Fruit fly (Drosophila melanogaster) whole organism, embryonic: ENCODE results near the gene Gdi.

ENCODE experiments used
- ATbp ChIP-seq: fragments of 200-800 bp; sonication (Bioruptor generic); optimal IDR thresholded peaks from 2 replicates; lab custom pipeline; 2017; ENCODE audit warnings: missing biosample characterization, mild to moderate bottlenecking, missing genetic modification characterization, missing genetic modification reagents
- BEAF-32 ChIP-seq: fragments of 200-800 bp; sonication (Bioruptor generic); optimal IDR thresholded peaks from 3 replicates; lab custom pipeline; 2017; ENCODE audit warnings: missing biosample characterization, missing genetic modification characterization, mild to moderate bottlenecking, moderate library complexity, missing genetic modification reagents
- CG10209 ChIP-seq: fragments of 200-800 bp; sonication (Bioruptor generic); optimal IDR thresholded peaks from 3 replicates; lab custom pipeline; 2017; ENCODE audit warnings: missing biosample characterization, mild to moderate bottlenecking, missing genetic modification characterization, missing genetic modification reagents
- CG10366 ChIP-seq: fragments of 200-800 bp; sonication (Bioruptor generic); IDR thresholded peaks from 2 replicates; pipeline ENCODE4 v1.3.6; 2022; ENCODE audit warnings: missing biosample characterization, missing genetic modification characterization
- CG11695 ChIP-seq: fragments of 200-800 bp; sonication (Bioruptor generic); IDR thresholded peaks from 3 replicates; pipeline ENCODE4 v1.3.6; 2022; ENCODE audit warnings: missing biosample characterization, missing genetic modification characterization
- CG12104 ChIP-seq: fragments of 200-800 bp; sonication (Bioruptor generic); optimal IDR thresholded peaks from 3 replicates; lab custom pipeline; 2016; ENCODE audit warnings: missing biosample characterization, missing genetic modification characterization
- CG12744 ChIP-seq: fragments of 200-800 bp; sonication (Bioruptor generic); optimal IDR thresholded peaks from 2 replicates; lab custom pipeline; 2016; ENCODE audit warnings: missing biosample characterization, missing genetic modification characterization
- CG1529 ChIP-seq: fragments of 200-800 bp; sonication (Bioruptor generic); optimal IDR thresholded peaks from 3 replicates; lab custom pipeline; 2018; ENCODE audit warnings: missing biosample characterization, missing genetic modification characterization
- CG17186 ChIP-seq: fragments of 200-800 bp; sonication (Bioruptor generic); optimal IDR thresholded peaks from 3 replicates; lab custom pipeline; 2017; ENCODE audit warnings: missing biosample characterization, missing genetic modification reagents, missing genetic modification characterization
- CG17568 ChIP-seq: fragments of 200-800 bp; sonication (Bioruptor generic); optimal IDR thresholded peaks from 2 replicates; lab custom pipeline; 2018; ENCODE audit warnings: missing biosample characterization, mild to moderate bottlenecking, missing genetic modification characterization, moderate library complexity
- CG18599 ChIP-seq: fragments of 200-800 bp; sonication (Bioruptor generic); optimal IDR thresholded peaks from 3 replicates; lab custom pipeline; 2017; ENCODE audit warnings: missing biosample characterization, missing genetic modification characterization, mild to moderate bottlenecking, moderate library complexity, missing genetic modification reagents
- CG2202 ChIP-seq: fragments of 200-800 bp; sonication (Bioruptor generic); optimal IDR thresholded peaks from 2 replicates; lab custom pipeline; 2018; ENCODE audit warnings: missing biosample characterization, mild to moderate bottlenecking, missing genetic modification characterization
- CG30020 ChIP-seq: fragments of 200-800 bp; optimal IDR thresholded peaks from 2 replicates; lab custom pipeline; 2019; ENCODE audit warnings: missing biosample characterization, mild to moderate bottlenecking, missing genetic modification characterization, moderate library complexity
- CG33557 ChIP-seq: fragments of 200-800 bp; sonication (Bioruptor generic); optimal IDR thresholded peaks from 2 replicates; lab custom pipeline; 2019; ENCODE audit warnings: missing biosample characterization, mild to moderate bottlenecking, missing genetic modification characterization, moderate library complexity
- CG4328 ChIP-seq: fragments of 200-800 bp; sonication (Bioruptor generic); optimal IDR thresholded peaks from 3 replicates; lab custom pipeline; 2017; ENCODE audit warnings: missing biosample characterization, missing genetic modification reagents, missing genetic modification characterization
- CG4617 ChIP-seq: fragments of 200-800 bp; sonication (Bioruptor generic); optimal IDR thresholded peaks from 3 replicates; lab custom pipeline; 2016; ENCODE audit warnings: missing biosample characterization, missing genetic modification characterization, borderline replicate concordance
- CG4707 ChIP-seq: fragments of 200-800 bp; sonication (Bioruptor generic); optimal IDR thresholded peaks from 2 replicates; lab custom pipeline; 2018; ENCODE audit warnings: missing biosample characterization, mild to moderate bottlenecking, missing genetic modification characterization, moderate library complexity
- CG7839 ChIP-seq: fragments of 200-800 bp; sonication (Bioruptor generic); optimal IDR thresholded peaks from 3 replicates; lab custom pipeline; 2018; ENCODE audit warnings: missing biosample characterization, mild to moderate bottlenecking, missing genetic modification characterization, moderate library complexity
- CG8478 ChIP-seq: fragments of >200 bp; optimal IDR thresholded peaks from 2 replicates; lab custom pipeline; 2018
- CG8924 ChIP-seq: fragments of 200-800 bp; optimal IDR thresholded peaks from 3 replicates; lab custom pipeline; 2019; ENCODE audit warnings: missing biosample characterization, mild to moderate bottlenecking, missing genetic modification characterization, moderate library complexity
- CG9437 ChIP-seq: fragments of 200-800 bp; sonication (Bioruptor generic); optimal IDR thresholded peaks from 2 replicates; lab custom pipeline; 2018; ENCODE audit warnings: missing biosample characterization, mild to moderate bottlenecking, missing genetic modification characterization
- CG9609 ChIP-seq: fragments of 200-800 bp; sonication (Bioruptor generic); optimal IDR thresholded peaks from 3 replicates; lab custom pipeline; 2016; ENCODE audit warnings: missing biosample characterization, missing genetic modification characterization
- Camta ChIP-seq: fragments of 200-800 bp; sonication (Bioruptor generic); optimal IDR thresholded peaks from 2 replicates; lab custom pipeline; 2016; ENCODE audit warnings: missing biosample characterization, missing genetic modification characterization
- Dad ChIP-seq: fragments of 200-800 bp; sonication (Bioruptor generic); optimal IDR thresholded peaks from 3 replicates; lab custom pipeline; 2016; ENCODE audit warnings: missing biosample characterization, missing genetic modification characterization
- Dek ChIP-seq: fragments of 200-800 bp; sonication (Bioruptor generic); optimal IDR thresholded peaks from 3 replicates; lab custom pipeline; 2019; ENCODE audit warnings: missing biosample characterization, mild to moderate bottlenecking, missing genetic modification characterization, moderate library complexity
- Doc2 ChIP-seq: fragments of 200-800 bp; sonication (Bioruptor generic); IDR thresholded peaks from 2 replicates; pipeline ENCODE4 v1.3.6; 2022; ENCODE audit warnings: missing biosample characterization, missing genetic modification characterization
- Fer1 ChIP-seq: fragments of 200-800 bp; sonication (Bioruptor generic); optimal IDR thresholded peaks from 2 replicates; lab custom pipeline; 2017; ENCODE audit warnings: missing biosample characterization, mild to moderate bottlenecking, missing genetic modification characterization
- Fer3 ChIP-seq: fragments of 200-800 bp; sonication (Bioruptor generic); optimal IDR thresholded peaks from 2 replicates; lab custom pipeline; 2018; ENCODE audit warnings: missing biosample characterization, mild to moderate bottlenecking, missing genetic modification characterization, moderate library complexity
- Hand ChIP-seq: fragments of 200-800 bp; sonication (Bioruptor generic); optimal IDR thresholded peaks from 2 replicates; lab custom pipeline; 2017; ENCODE audit warnings: mild to moderate bottlenecking, missing biosample characterization, missing genetic modification reagents, missing genetic modification characterization
- Hr39 ChIP-seq: fragments of >200 bp; optimal IDR thresholded peaks from 2 replicates; lab custom pipeline; 2017
- Hsf ChIP-seq: fragments of 200-800 bp; sonication (Bioruptor generic); optimal IDR thresholded peaks from 3 replicates; lab custom pipeline; 2016; ENCODE audit warnings: missing biosample characterization, missing genetic modification characterization
- Kr ChIP-seq: fragments of 200-800 bp; sonication (Bioruptor generic); optimal IDR thresholded peaks from 2 replicates; lab custom pipeline; 2017; ENCODE audit warnings: missing biosample characterization, mild to moderate bottlenecking, missing genetic modification characterization
- Meics ChIP-seq: fragments of 200-800 bp; sonication (Bioruptor generic); optimal IDR thresholded peaks from 2 replicates; lab custom pipeline; 2017; ENCODE audit warnings: missing biosample characterization, mild to moderate bottlenecking, missing genetic modification characterization
- Neu2 ChIP-seq: fragments of 200-800 bp; sonication (Bioruptor generic); optimal IDR thresholded peaks from 3 replicates; lab custom pipeline; 2016; ENCODE audit warnings: missing biosample characterization, missing genetic modification characterization, borderline replicate concordance
- NfI ChIP-seq: fragments of 200-800 bp; sonication (Bioruptor generic); optimal IDR thresholded peaks from 3 replicates; lab custom pipeline; 2018; ENCODE audit warnings: missing biosample characterization, mild to moderate bottlenecking, missing genetic modification characterization, moderate library complexity
- Poxn ChIP-seq: fragments of 200-800 bp; sonication (Bioruptor generic); IDR thresholded peaks from 2 replicates; pipeline ENCODE4 v1.3.6; 2022; ENCODE audit warnings: missing biosample characterization, missing genetic modification characterization
- Xrp1 ChIP-seq: fragments of 200-800 bp; sonication (Bioruptor generic); IDR thresholded peaks from 2 replicates; pipeline ENCODE4 v1.3.6; 2022; ENCODE audit warnings: missing biosample characterization, missing genetic modification characterization
- bowl ChIP-seq: fragments of 200-800 bp; sonication (Bioruptor generic); IDR thresholded peaks from 2 replicates; pipeline ENCODE4 v1.3.6; 2022; ENCODE audit warnings: missing biosample characterization, missing genetic modification characterization
- cato ChIP-seq: fragments of 200-800 bp; sonication (Bioruptor generic); optimal IDR thresholded peaks from 2 replicates; lab custom pipeline; 2016; ENCODE audit warnings: missing biosample characterization, missing genetic modification characterization, borderline replicate concordance
- esg ChIP-seq: fragments of 200-800 bp; sonication (Bioruptor generic); conservative IDR thresholded peaks from 2 replicates; pipeline ENCODE4 v1.3.6; 2022; ENCODE audit warnings: missing biosample characterization, missing genetic modification characterization
- ind ChIP-seq: fragments of 200-800 bp; sonication (Bioruptor generic); optimal IDR thresholded peaks from 3 replicates; lab custom pipeline; 2016; ENCODE audit warnings: missing biosample characterization, missing genetic modification characterization
- kah ChIP-seq: fragments of 200-800 bp; sonication (Bioruptor generic); optimal IDR thresholded peaks from 2 replicates; lab custom pipeline; 2018; ENCODE audit warnings: missing biosample characterization, mild to moderate bottlenecking, missing genetic modification characterization
- kni ChIP-seq: fragments of 200-800 bp; sonication (Bioruptor generic); optimal IDR thresholded peaks from 3 replicates; lab custom pipeline; 2017; ENCODE audit warnings: mild to moderate bottlenecking, missing biosample characterization, missing genetic modification reagents, missing genetic modification characterization
- mam ChIP-seq: fragments of 200-800 bp; sonication (Bioruptor generic); optimal IDR thresholded peaks from 3 replicates; lab custom pipeline; 2016; ENCODE audit warnings: missing biosample characterization, missing genetic modification characterization
- odd ChIP-seq: fragments of 200-800 bp; sonication (Bioruptor generic); optimal IDR thresholded peaks from 2 replicates; lab custom pipeline; 2017; ENCODE audit warnings: missing biosample characterization, mild to moderate bottlenecking, missing genetic modification characterization
- p53 ChIP-seq: fragments of 200-800 bp; sonication (Bioruptor generic); optimal IDR thresholded peaks from 2 replicates; lab custom pipeline; 2016; ENCODE audit warnings: missing biosample characterization, missing genetic modification characterization
- salm ChIP-seq: fragments of 200-800 bp; sonication (Bioruptor generic); optimal IDR thresholded peaks from 2 replicates; lab custom pipeline; 2018; ENCODE audit warnings: missing biosample characterization, mild to moderate bottlenecking, missing genetic modification characterization
- sens-2 ChIP-seq: fragments of 200-800 bp; sonication (Bioruptor generic); IDR thresholded peaks from 2 replicates; pipeline ENCODE4 v1.3.6; 2022; ENCODE audit warnings: missing biosample characterization, missing genetic modification characterization
- trh ChIP-seq: fragments of 200-800 bp; sonication (Bioruptor generic); optimal IDR thresholded peaks from 2 replicates; lab custom pipeline; 2016; ENCODE audit warnings: missing biosample characterization, missing genetic modification characterization
- usp ChIP-seq: fragments of >200 bp; optimal IDR thresholded peaks from 2 replicates; lab custom pipeline; 2017; ENCODE audit warnings: missing biosample characterization, missing genetic modification characterization

Gene Gdi

DNA sequence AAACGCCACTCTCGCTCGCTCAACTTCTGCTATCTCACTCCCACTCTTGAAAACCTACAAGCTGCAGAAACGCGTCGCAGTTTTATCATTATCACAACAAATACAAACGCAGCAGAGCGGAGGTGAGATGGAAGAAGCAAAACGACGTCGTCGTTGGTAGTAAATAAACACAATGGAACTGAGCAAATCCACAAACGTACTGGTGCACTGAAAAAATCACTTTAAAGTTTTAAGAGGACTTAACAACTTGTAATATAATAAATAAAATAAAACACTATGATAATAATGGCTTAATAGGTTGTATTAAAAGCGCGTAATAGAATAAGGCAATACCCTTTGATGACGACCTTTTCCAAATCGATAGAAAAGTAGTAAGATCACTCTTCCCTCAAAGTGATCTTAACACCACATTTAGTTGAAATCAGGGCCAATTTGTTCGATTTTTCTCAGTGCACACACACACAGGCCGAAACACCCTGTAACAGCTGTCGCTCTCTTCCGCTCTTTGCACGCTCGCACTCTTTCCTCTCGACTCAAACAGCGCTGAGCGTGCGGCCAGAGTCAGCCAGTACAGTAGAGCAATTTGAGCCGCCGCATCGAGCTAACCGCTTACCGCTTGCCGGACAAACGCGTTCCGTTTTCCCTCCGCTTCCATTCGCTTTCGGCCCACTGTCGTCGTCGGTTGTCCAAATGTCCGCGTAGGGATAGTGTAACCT, 45.3 kb downstream of the Gdi start (continued):
- TF ChIP-seq cato (GFP tag; lab: Kevin White, UChicago) (peak; percentile 89), NfI (GFP tag; lab: Kevin White, UChicago) (peak; percentile 97), CG17186 (peak; percentile 71), Doc2 (no peak; the same call in 1 of the 2 replicates), Hand (GFP tag; lab: Kevin White, UChicago) (peak; percentile 89), CG17568 (GFP tag; lab: Kevin White, UChicago) (peak; percentile 86), CG33557 (GFP tag; lab: Kevin White, UChicago) (peak; percentile 98), CG8478 (no peak), CG4707 (GFP tag; lab: Kevin White, UChicago) (peak; percentile 94), CG12104 (GFP tag; lab: Kevin White, UChicago) (peak; percentile 94), Poxn (GFP tag; lab: Robert Waterston, UW) (peak; percentile 85), odd (GFP tag; lab: Kevin White, UChicago) (peak; percentile 88), CG1529 (GFP tag; lab: Kevin White, UChicago) (peak; percentile 93), Kr (GFP tag; lab: Kevin White, UChicago) (peak; percentile 91), Fer1 (peak; percentile 96), Meics (GFP tag; lab: Kevin White, UChicago) (peak; percentile 93), CG9437 (GFP tag; lab: Kevin White, UChicago) (peak; percentile 87), Fer3 (peak; percentile 87), Xrp1 (GFP tag; lab: Robert Waterston, UW) (peak; percentile 98), Neu2 (no peak), CG2202 (peak; percentile 97), Hr39 (no peak), Dek (tag; lab: Kevin White, UChicago) (peak; percentile 95), Hsf (GFP tag; lab: Kevin White, UChicago) (peak; percentile 90), CG4328 (GFP tag; lab: Kevin White, UChicago) (peak; percentile 93), kni (peak; percentile 94), CG8924 (tag; lab: Kevin White, UChicago) (peak; percentile 97), Camta (GFP tag; lab: Kevin White, UChicago) (peak; percentile 64), esg (GFP tag; lab: Robert Waterston, UW) (peak; percentile 95), CG10366 (GFP tag; lab: Robert Waterston, UW) (peak; percentile 98), bowl (GFP tag; lab: Robert Waterston, UW) (peak; percentile 88), CG30020 (tag; lab: Kevin White, UChicago) (peak; percentile 86), Dad (GFP tag; lab: Kevin White, UChicago) (peak; percentile 60), CG12744 (GFP tag; lab: Kevin White, UChicago) (peak; percentile 74), CG18599 (GFP tag; lab: Kevin White, UChicago) (peak; percentile 96), mam (peak; percentile 88), trh (GFP tag; lab: Kevin White, UChicago) (peak; percentile 71), CG7839 (peak; percentile 97), BEAF-32 (peak; percentile 29), salm (tag; lab: Kevin White, UChicago) (peak; percentile 84), usp (GFP tag; lab: Kevin White, UChicago) (no peak), CG9609 (GFP tag; lab: Kevin White, UChicago) (peak; percentile 70), ind (GFP tag; lab: Kevin White, UChicago) (peak; percentile 95), ATbp (GFP tag; lab: Kevin White, UChicago) (peak; percentile 93), CG4617 (peak; percentile 84), CG11695 (GFP tag; lab: Robert Waterston, UW) (peak; percentile 97), p53 (no peak), sens-2 (GFP tag; lab: Robert Waterston, UW) (peak; percentile 90), CG10209 (peak; percentile 98), kah (peak; percentile 80)
